Worm (Caenorhabditis elegans): ENCODE results near the gene R05A10.7.

The R05A10.7 gene

DNA sequence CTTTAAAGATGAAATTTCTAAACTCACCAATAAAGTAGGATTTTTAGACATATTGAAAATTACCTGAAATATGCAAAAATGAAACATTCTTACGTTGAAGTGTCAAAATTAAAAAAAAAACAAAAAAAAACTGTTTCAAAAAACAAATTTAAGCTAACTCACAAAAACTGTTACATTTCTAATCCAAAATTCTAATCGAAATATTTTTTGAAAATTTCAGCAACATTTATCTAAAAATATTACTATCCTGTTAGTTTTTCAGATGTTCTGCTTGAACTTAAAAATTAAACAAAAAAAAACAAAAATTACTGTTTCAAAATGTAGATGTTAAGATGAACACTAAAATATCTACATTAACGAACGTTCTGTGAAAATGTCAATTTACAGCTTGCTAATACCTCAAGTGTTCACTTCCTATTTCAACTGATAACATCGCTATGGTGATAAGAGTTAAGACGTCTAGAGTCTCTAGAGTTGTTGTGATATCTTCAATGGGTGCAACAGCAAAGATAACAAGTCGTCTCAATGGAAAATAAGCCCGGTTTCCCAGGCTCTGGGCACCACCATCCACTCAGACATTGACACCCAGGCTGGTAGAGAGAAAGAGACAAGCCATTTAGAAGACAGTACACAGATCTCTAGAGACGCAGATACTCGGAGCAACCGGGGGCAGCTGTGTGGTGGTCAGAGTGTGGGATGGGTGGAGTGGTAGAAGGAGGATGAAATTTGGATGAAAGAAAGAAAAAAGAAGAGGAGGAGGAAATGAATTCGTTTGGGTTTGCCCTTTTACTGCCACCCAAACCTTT is 34.7 kb downstream of the R05A10.7 start, which contains the start of gene H12I19.115:
H12I19.115 (minus strand) TSS at position 51 of the 806 bp plus-strand sequence.
- TF ChIP-seq egl-27 (tag; optimal IDR thresholded peaks at IDR 0.05): no peak
- no peak for TF ChIP-seq snpc-4 (tag; optimal IDR thresholded peaks at IDR 0.05)
- no peak for TF ChIP-seq jun-1 (tag; optimal IDR thresholded peaks at IDR 0.05)
- peak; percentile 58 for TF ChIP-seq lin-39 (tag; optimal IDR thresholded peaks at IDR 0.05)
- peak; percentile 69 for TF ChIP-seq elt-2 (tag; optimal IDR thresholded peaks at IDR 0.05)
- TF ChIP-seq tbx-2 (tag; optimal IDR thresholded peaks at IDR 0.05): no peak
- no peak for TF ChIP-seq fkh-10 (GFP tag; optimal IDR thresholded peaks at IDR 0.05)
- TF ChIP-seq nhr-43 (tag; optimal IDR thresholded peaks at IDR 0.05; ENCODE audit: poor library complexity, severe bottlenecking): no peak
- no peak for TF ChIP-seq egl-5 (tag; optimal IDR thresholded peaks at IDR 0.05)
- peak; percentile 66 for TF ChIP-seq nfya-1 (tag; optimal IDR thresholded peaks at IDR 0.05; ENCODE audit: insufficient read depth)

DNA sequence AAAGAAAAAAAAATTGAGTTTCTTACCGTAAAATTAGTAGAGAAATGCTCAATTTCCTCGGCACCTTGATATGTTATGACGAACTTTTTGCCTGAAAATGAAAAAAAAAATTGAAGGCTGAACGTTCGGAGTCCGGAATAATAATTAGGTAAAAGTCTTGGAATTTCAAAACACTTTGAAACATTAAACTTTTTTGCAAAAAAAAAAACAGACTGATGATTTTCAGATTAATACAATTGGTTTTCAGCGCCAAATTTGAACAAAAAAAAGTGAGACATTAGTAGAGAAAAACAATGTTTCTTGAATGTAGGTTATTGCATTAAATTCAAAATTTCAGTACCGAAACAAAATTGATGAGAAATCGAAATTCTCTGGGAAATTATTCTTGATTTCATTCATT is 38.7 kb downstream of the R05A10.7 start, which contains the start of gene nkcc-1:
nkcc-1 (minus strand) TSS at position 101 of the 400 bp plus-strand sequence.
- no peak for TF ChIP-seq lsy-12 (tag; optimal IDR thresholded peaks at IDR 0.05)
- no peak for TF ChIP-seq daf-12 (tag; optimal IDR thresholded peaks at IDR 0.05)
- TF ChIP-seq nhr-76 (tag; optimal IDR thresholded peaks at IDR 0.05): no peak
- TF ChIP-seq ceh-16 (tag; optimal IDR thresholded peaks at IDR 0.05): no peak
- TF ChIP-seq snpc-4 (tag; optimal IDR thresholded peaks at IDR 0.05): no peak
- no peak for TF ChIP-seq ceh-82 (tag; optimal IDR thresholded peaks at IDR 0.05)
- TF ChIP-seq sea-2 (GFP tag; optimal IDR thresholded peaks at IDR 0.05): no peak
- TF ChIP-seq lin-39 (tag; optimal IDR thresholded peaks at IDR 0.05): no peak
- no peak for TF ChIP-seq nhr-77 (tag; optimal IDR thresholded peaks at IDR 0.05)
- no peak for TF ChIP-seq aly-2 (tag; optimal IDR thresholded peaks at IDR 0.05)

DNA sequence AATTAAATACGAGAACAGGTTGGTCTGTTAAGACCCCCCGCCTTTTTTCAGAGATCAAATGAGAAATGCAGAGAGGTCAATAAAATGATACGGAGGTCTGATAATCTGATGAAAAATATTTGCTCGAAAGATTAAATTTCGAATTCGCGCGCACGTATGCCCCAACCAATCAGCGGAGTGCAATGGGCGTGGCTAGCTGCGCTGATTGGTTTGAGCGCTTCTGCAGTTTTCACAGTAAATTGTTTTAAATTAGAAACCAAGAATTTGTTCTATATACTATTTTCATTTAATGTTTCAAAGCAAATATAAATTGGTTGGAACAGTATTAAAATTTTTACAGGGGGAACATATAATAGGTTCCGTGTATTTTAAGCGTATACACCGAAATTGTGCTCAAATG is 43.3 kb downstream of the R05A10.7 start:
- peak; percentile 81 for TF ChIP-seq nfya-1 (tag; optimal IDR thresholded peaks at IDR 0.05; ENCODE audit: insufficient read depth)
- no peak for TF ChIP-seq mdl-1 (tag; optimal IDR thresholded peaks at IDR 0.05)

DNA sequence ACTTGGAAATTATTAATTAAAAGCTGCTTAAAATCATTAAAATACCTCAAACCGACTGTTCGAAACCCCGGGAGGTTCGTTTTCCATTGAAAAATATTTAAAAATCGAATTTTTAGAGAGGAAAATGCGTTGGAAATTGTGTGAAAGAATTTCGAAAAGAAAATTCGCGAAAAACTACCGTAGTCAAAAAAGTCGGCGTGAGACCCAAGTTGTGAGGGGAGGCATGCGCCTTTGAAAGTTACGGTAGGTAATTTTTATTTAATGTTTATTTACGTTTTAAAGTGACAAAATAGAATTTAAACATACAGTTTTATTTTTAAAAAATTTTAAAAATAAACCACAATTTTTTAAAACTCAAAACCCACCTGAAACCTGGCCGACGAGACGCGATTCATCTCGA is 47.1 kb downstream of the R05A10.7 start:
- TF ChIP-seq nhr-77 (tag; optimal IDR thresholded peaks at IDR 0.05): no peak
- peak; percentile 51 for TF ChIP-seq snpc-4 (tag; optimal IDR thresholded peaks at IDR 0.05)

DNA sequence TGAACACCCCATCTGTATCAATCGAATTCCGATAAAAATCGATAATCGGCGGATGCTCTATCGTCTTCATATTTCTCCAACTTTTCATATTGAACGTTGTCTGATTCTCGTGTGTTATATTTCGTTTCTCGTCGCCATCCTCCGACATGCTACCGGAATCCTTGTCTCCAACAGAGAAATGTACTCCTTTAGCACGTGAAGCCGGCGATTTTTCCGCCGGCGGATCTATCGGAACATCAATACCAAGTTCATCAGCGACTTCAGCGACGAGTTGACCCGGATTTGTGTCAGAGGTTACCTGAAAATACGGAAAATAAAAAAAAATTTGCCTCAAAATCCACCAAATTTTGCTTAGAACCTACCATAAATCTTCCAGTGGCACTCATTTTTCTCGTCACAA is 47.6 kb downstream of the R05A10.7 start:
- TF ChIP-seq nhr-77 (tag; optimal IDR thresholded peaks at IDR 0.05): no peak
- no peak for TF ChIP-seq fkh-10 (GFP tag; optimal IDR thresholded peaks at IDR 0.05)
- TF ChIP-seq zag-1 (tag; optimal IDR thresholded peaks at IDR 0.05): no peak
- no peak for TF ChIP-seq ceh-28 (tag; optimal IDR thresholded peaks at IDR 0.05)
- TF ChIP-seq daf-12 (tag; optimal IDR thresholded peaks at IDR 0.05): no peak
- TF ChIP-seq nhr-12 (tag; optimal IDR thresholded peaks at IDR 0.05): no peak
- TF ChIP-seq elt-2 (tag; optimal IDR thresholded peaks at IDR 0.05): no peak
- TF ChIP-seq nhr-67 (tag; optimal IDR thresholded peaks at IDR 0.05): no peak
- TF ChIP-seq egl-27 (tag; optimal IDR thresholded peaks at IDR 0.05): no peak
- no peak for TF ChIP-seq skn-1 (tag; optimal IDR thresholded peaks at IDR 0.05)
- no peak for TF ChIP-seq fos-1 (tag; optimal IDR thresholded peaks at IDR 0.05)

DNA sequence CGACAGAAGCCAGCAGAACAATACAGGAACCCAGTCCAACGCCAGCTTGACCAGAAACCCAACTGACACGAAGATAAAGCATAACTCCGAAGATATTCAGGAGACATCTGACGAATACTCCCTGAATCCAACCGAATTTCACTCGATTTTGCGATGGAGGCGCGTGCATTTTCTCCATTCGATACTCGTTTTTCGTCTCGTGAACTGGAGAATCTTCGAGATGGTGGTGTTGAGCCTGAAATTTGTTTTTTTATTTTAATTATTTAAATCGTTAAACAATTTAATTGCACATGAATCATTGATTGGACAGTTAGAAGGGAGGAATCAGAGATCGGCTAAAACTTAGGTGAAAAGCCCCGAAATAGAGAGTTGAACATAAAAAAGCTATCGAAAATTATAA is 48.3 kb downstream of the R05A10.7 start:
- TF ChIP-seq nhr-12 (tag; optimal IDR thresholded peaks at IDR 0.05) (no peak), nhr-76 (tag; optimal IDR thresholded peaks at IDR 0.05) (no peak), sea-2 (GFP tag; optimal IDR thresholded peaks at IDR 0.05) (no peak), ceh-82 (tag; optimal IDR thresholded peaks at IDR 0.05) (no peak), egl-27 (tag; optimal IDR thresholded peaks at IDR 0.05) (no peak), pqm-1 (tag; optimal IDR thresholded peaks at IDR 0.05) (no peak), snpc-4 (tag; optimal IDR thresholded peaks at IDR 0.05) (no peak), ztf-4 (tag; optimal IDR thresholded peaks at IDR 0.05) (no peak), R02D3.7 (tag; optimal IDR thresholded peaks at IDR 0.05) (no peak), unc-39 (tag; optimal IDR thresholded peaks at IDR 0.05) (no peak), ama-1 (optimal IDR thresholded peaks at IDR 0.05) (no peak), zag-1 (tag; optimal IDR thresholded peaks at IDR 0.05) (no peak), fkh-10 (GFP tag; optimal IDR thresholded peaks at IDR 0.05) (no peak), fkh-2 (tag; optimal IDR thresholded peaks at IDR 0.05) (no peak), nhr-23 (tag; optimal IDR thresholded peaks at IDR 0.05) (no peak), ceh-9 (tag; optimal IDR thresholded peaks at IDR 0.05) (no peak), ZK546.5 (tag; optimal IDR thresholded peaks at IDR 0.05) (no peak)

Measured in whole organism, L3 larva.